Worm (Caenorhabditis elegans): Measurements from ENCODE around the gene F54D5.2.
"Not testable (repeated sequence)": the region's sequence is repeated elsewhere in the genome, so short reads cannot be mapped to it uniquely, and the experiment has no call there.

The F54D5.2 gene

DNA sequence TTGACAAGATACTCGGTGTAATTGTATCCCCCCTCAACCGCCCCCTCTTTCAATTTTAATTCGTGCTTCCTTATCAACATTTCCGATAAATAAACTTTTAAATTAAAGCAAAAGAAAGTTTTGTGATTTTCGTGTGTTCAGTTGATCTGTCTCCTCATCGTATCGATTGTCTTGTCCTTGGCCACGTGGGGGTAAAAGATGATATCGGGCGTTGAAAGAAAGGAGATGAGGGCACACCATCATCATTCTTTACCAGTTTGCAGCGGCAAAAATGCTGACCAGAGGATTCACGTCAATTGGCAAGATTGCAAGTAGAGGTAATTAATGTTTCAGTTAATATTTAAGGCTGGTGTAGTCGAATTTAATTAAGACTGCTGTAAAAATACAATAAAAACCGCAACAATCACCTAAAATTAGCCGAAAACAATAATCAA lies 25.7 kb upstream of the F54D5.2 start, which contains the start of gene F54D5.7 (continued):
- TF ChIP-seq lin-13 (GFP tag; optimal IDR thresholded peaks at IDR 0.05) (peak; percentile 81), Y48G9A.11 (GFP tag; IDR thresholded peaks at IDR 0.05) (peak; percentile 44; the same call in 1 of the 2 replicates), attf-4 (tag; optimal IDR thresholded peaks at IDR 0.05) (no peak), skn-1 (tag; optimal IDR thresholded peaks at IDR 0.05) (no peak), pqm-1 (tag; optimal IDR thresholded peaks at IDR 0.05) (peak; percentile 2), Y105C5A.15 (GFP tag; IDR thresholded peaks at IDR 0.05) (no peak), aha-1 (tag) (peak; percentile 97), lin-39 (tag; optimal IDR thresholded peaks at IDR 0.05) (no peak), Y75B8A.6 (GFP tag; IDR thresholded peaks at IDR 0.05) (no peak), spr-3 (GFP tag; optimal IDR thresholded peaks at IDR 0.05) (peak; percentile 56), unc-62 (GFP tag; optimal IDR thresholded peaks at IDR 0.05 in 1 of 2) (peak in 1 of 2 experiments; percentile 9), unc-62 (tag; optimal IDR thresholded peaks at IDR 0.05) (no peak), ZK546.5 (tag; optimal IDR thresholded peaks at IDR 0.05) (no peak), unc-39 (tag; optimal IDR thresholded peaks at IDR 0.05) (no peak), tag-97 (GFP tag; IDR thresholded peaks at IDR 0.05) (no peak), jun-1 (tag; optimal IDR thresholded peaks at IDR 0.05) (no peak), T20F7.1 (GFP tag; optimal IDR thresholded peaks at IDR 0.05) (peak; percentile 75), daf-16 (GFP tag; optimal IDR thresholded peaks at IDR 0.05) (peak in 1 of 2 experiments; percentile 42), daf-16 (tag; optimal IDR thresholded peaks at IDR 0.05) (peak; percentile 58), T26A8.4 (GFP tag; IDR thresholded peaks at IDR 0.05) (peak; percentile 82), nhr-237 (tag; optimal IDR thresholded peaks at IDR 0.05) (no peak), php-3 (GFP tag; IDR thresholded peaks at IDR 0.05) (no peak; the same call in 1 of the 2 replicates), nhr-48 (tag; optimal IDR thresholded peaks at IDR 0.05) (peak; percentile 3), F49E8.2 (tag; optimal IDR thresholded peaks at IDR 0.05; ENCODE audit: borderline replicate concordance) (peak; percentile 56), ama-1 (optimal IDR thresholded peaks at IDR 0.05) (peak; percentile 76), nhr-42 (GFP tag; IDR thresholded peaks at IDR 0.05) (peak; percentile 68; the same call in 1 of the 2 replicates), snpc-4 (tag; optimal IDR thresholded peaks at IDR 0.05) (no peak), hif-1 (tag; optimal IDR thresholded peaks at IDR 0.05) (no peak), lsy-2 (tag; optimal IDR thresholded peaks at IDR 0.05) (peak; percentile 3 to 76), nhr-10 (tag; optimal IDR thresholded peaks at IDR 0.05) (peak; percentile 15), daf-12 (tag; optimal IDR thresholded peaks at IDR 0.05) (no peak)

DNA sequence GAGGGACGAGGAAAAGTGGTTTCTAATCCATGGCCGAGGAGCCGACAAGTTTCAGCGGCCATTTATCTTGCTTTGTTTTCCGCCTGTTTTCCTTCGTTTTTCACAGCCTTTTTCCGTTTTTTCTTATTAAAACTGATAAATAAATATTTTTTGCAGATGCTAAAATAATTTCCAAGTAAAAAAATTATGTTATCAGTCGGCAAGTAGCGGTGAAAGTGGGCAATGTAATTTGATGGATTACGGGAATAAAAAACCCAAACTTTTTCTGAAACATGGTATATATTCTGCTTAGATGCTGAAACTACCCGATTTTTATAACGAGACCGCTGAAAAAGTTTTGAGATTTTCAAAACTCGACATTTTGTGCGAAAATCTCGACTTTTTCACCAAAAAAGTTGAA lies 21.0 kb upstream of the F54D5.2 start, which contains the start of gene dhgd-1:
Gene dhgd-1, minus strand, starts transcription at position 101 of the 400 bp plus-strand sequence.
- not testable (repeated sequence) for TF ChIP-seq aha-1 (tag); vab-7 (GFP tag; IDR thresholded peaks at IDR 0.05); snpc-4 (tag; optimal IDR thresholded peaks at IDR 0.05)

DNA sequence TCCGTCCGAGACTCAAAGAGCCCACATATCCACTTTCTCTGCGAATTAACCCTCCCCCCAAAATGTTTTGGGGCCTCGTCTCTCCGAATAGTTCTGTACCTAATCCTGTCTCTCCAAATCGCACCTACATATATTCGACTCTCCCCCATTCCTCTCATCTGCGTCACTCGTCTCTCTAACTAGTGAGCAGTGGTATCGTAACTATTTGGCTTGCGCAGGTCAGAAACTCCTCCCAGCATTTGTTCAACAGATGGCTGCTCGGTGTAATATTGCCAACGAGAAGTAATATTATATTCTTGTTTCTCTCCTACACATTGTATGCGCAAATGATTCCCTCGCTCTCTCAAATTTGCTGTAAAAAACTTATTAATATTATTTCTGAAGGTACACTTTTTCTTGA lies 17.3 kb upstream of the F54D5.2 start, which contains the start of gene F54D5.24:
Gene F54D5.24, plus strand, starts transcription at position 316 of the 400 bp plus-strand sequence.
- TF ChIP-seq mep-1 (tag; optimal IDR thresholded peaks at IDR 0.05): no peak
- no peak for TF ChIP-seq lin-38 (GFP tag; IDR thresholded peaks at IDR 0.05)
- no peak for TF ChIP-seq nhr-42 (GFP tag; IDR thresholded peaks at IDR 0.05)
- TF ChIP-seq ctbp-1 (GFP tag; IDR thresholded peaks at IDR 0.05): no peak
- no peak for TF ChIP-seq Y105C5A.15 (GFP tag; IDR thresholded peaks at IDR 0.05)
- no peak for TF ChIP-seq zfp-2 (tag; optimal IDR thresholded peaks at IDR 0.05)
- no peak for TF ChIP-seq php-3 (GFP tag; IDR thresholded peaks at IDR 0.05)
- no peak for TF ChIP-seq snpc-1.2 (GFP tag; IDR thresholded peaks at IDR 0.05)
- no peak for TF ChIP-seq mes-2 (tag; optimal IDR thresholded peaks at IDR 0.05; ENCODE audit: poor library complexity, severe bottlenecking)
- no peak for TF ChIP-seq tag-97 (GFP tag; IDR thresholded peaks at IDR 0.05)
- no peak for TF ChIP-seq lin-15B (tag; optimal IDR thresholded peaks at IDR 0.05)
